Fruit fly (Drosophila melanogaster) S2 (cell line): ENCODE data around the gene Ect3.

Source experiments
- CG8478 ChIP-seq: fragments of >200 bp; optimal IDR thresholded peaks from 2 replicates; lab custom pipeline; 2018
- CTCF ChIP-seq, 2 experiments: fragments of >200 bp; optimal IDR thresholded peaks; 2 replicates each; lab custom pipeline; 2018

dm6 chr3R:11998130-11998529 lies 948 bp upstream of the Ect3 start:
- TF ChIP-seq CG8478 (lab: Kevin White, UChicago) (no peak), CTCF (optimal IDR thresholded peaks at IDR 0.05; lab: Kevin White, UChicago) (no peak)
